Worm (Caenorhabditis elegans): Measurements from ENCODE around the gene K05B2.2.

- TF ChIP-seq zag-1 (tag; optimal IDR thresholded peaks at IDR 0.05) = no peak
- no peak for TF ChIP-seq pqm-1 (tag; optimal IDR thresholded peaks at IDR 0.05)
- no peak for TF ChIP-seq ZK546.5 (tag; optimal IDR thresholded peaks at IDR 0.05)
- no peak for TF ChIP-seq nhr-43 (tag; optimal IDR thresholded peaks at IDR 0.05; ENCODE audit: poor library complexity, severe bottlenecking)
- no peak for TF ChIP-seq jun-1 (tag; optimal IDR thresholded peaks at IDR 0.05)
- TF ChIP-seq lin-39 (tag; optimal IDR thresholded peaks at IDR 0.05) = no peak
- no peak for TF ChIP-seq pha-4 (tag; optimal IDR thresholded peaks at IDR 0.05)
- TF ChIP-seq ztf-4 (tag; optimal IDR thresholded peaks at IDR 0.05) = no peak
- TF ChIP-seq ceh-28 (tag; optimal IDR thresholded peaks at IDR 0.05) = no peak
- TF ChIP-seq nhr-12 (tag; optimal IDR thresholded peaks at IDR 0.05) = no peak
Measured at ce11 chrX:4881310-4881709, 24.6 kb upstream of the K05B2.2 start.
